Fruit fly (Drosophila melanogaster): ENCODE data around the gene bocks.
A peak's percentile ranks its signal among the peaks of the same experiment; 100 is the strongest.

Gene bocks

DNA sequence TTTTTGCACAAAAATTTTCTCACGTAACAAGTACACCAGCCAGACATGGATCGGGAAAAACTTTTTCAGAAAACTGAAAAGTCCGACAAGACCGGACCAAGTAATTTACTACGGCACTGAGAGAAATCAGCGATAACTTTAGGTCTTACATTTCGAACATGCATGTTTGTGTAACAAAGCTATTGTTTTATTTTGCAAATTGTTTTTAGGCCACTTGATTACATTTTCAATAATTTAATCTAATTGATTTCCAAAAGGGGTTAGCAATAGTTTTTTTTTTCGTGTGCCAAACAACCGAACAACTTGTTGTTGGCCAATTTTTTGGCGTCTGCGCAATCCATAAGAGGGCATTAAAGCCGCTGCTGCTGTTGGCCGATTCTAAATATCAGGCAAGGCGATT, 22.3 kb upstream of the bocks start (continued):
- TF ChIP-seq wor (GFP tag; IDR thresholded peaks at IDR 0.05) (no peak), pb (GFP tag; optimal IDR thresholded peaks at IDR 0.05) (peak; percentile 22), CG8089 (GFP tag; optimal IDR thresholded peaks at IDR 0.05) (peak; percentile 36), az2 (GFP tag; optimal IDR thresholded peaks at IDR 0.05) (peak; percentile 47), crp (GFP tag; optimal IDR thresholded peaks at IDR 0.05) (no peak), Trl (optimal IDR thresholded peaks at IDR 0.05) (no peak), Trl (GFP tag; optimal IDR thresholded peaks at IDR 0.05) (peak; percentile 61), sima (GFP tag; optimal IDR thresholded peaks at IDR 0.05) (no peak), Tbp (GFP tag; optimal IDR thresholded peaks at IDR 0.05) (no peak), HLH54F (GFP tag; optimal IDR thresholded peaks at IDR 0.05) (peak; percentile 46), Hr39 (optimal IDR thresholded peaks at IDR 0.05) (no peak), bab2 (GFP tag; optimal IDR thresholded peaks at IDR 0.05) (peak; percentile 65), HLHmδ (GFP tag; optimal IDR thresholded peaks at IDR 0.05) (no peak), maf-S (GFP tag; optimal IDR thresholded peaks at IDR 0.05) (peak; percentile 33), CG6813 (GFP tag; optimal IDR thresholded peaks at IDR 0.05) (peak; percentile 61), so (GFP tag; IDR thresholded peaks at IDR 0.05) (0 out of 3 replicates have a peak, but pooled peaks have one; percentile 51), wdn (GFP tag; IDR thresholded peaks at IDR 0.05) (no peak), croc (GFP tag; conservative IDR thresholded peaks at IDR 0.05) (no peak; the same call in 2 of the 3 replicates), da (GFP tag; optimal IDR thresholded peaks at IDR 0.05) (no peak), Taf1 (GFP tag; IDR thresholded peaks at IDR 0.05) (no peak), kay (GFP tag; optimal IDR thresholded peaks at IDR 0.05) (peak; percentile 36), sc (optimal IDR thresholded peaks at IDR 0.05) (no peak), sc (GFP tag; optimal IDR thresholded peaks at IDR 0.05) (no peak), chif (GFP tag; optimal IDR thresholded peaks at IDR 0.05) (peak in 1 of 2 experiments; percentile 38), CG31441 (GFP tag; IDR thresholded peaks at IDR 0.05) (peak; percentile 70), bowl (GFP tag; IDR thresholded peaks at IDR 0.05) (no peak), CG3281 (GFP tag; optimal IDR thresholded peaks at IDR 0.05) (peak; percentile 76), E2f2 (GFP tag; IDR thresholded peaks at IDR 0.05) (0 out of 2 replicates have a peak, but pooled peaks have one; percentile 14), sisA (GFP tag; IDR thresholded peaks at IDR 0.05) (no peak; the same call in 1 of the 2 replicates), CG33557 (GFP tag; optimal IDR thresholded peaks at IDR 0.05) (no peak), CG2712 (tag; optimal IDR thresholded peaks at IDR 0.05) (peak; percentile 46), Myb (GFP tag; optimal IDR thresholded peaks at IDR 0.05) (peak; percentile 30), Nf-YA (GFP tag; IDR thresholded peaks at IDR 0.05) (peak; percentile 44; the same call in 1 of the 2 replicates), Poxn (GFP tag; IDR thresholded peaks at IDR 0.05) (0 out of 2 replicates have a peak, but pooled peaks have one; percentile 8), CG8924 (tag; optimal IDR thresholded peaks at IDR 0.05) (peak; percentile 15), CG14441 (GFP tag; IDR thresholded peaks at IDR 0.05) (peak; percentile 66), mld (GFP tag; IDR thresholded peaks at IDR 0.05; ENCODE audit: partially characterized antibody) (no peak), CHES-1-like (GFP tag; optimal IDR thresholded peaks at IDR 0.05) (peak; percentile 27), trem (tag; optimal IDR thresholded peaks at IDR 0.05) (no peak), Opbp (GFP tag; IDR thresholded peaks at IDR 0.05; ENCODE audit: partially characterized antibody) (no peak), CG18476 (GFP tag; optimal IDR thresholded peaks at IDR 0.05) (peak; percentile 59), dan (GFP tag; IDR thresholded peaks at IDR 0.05) (no peak), zfh2 (GFP tag; optimal IDR thresholded peaks at IDR 0.05) (peak; percentile 59), HmgD (GFP tag; optimal IDR thresholded peaks at IDR 0.05) (no peak), chn (GFP tag; optimal IDR thresholded peaks at IDR 0.05) (no peak), onecut (GFP tag; IDR thresholded peaks at IDR 0.05) (peak; percentile 20; the same call in 1 of the 2 replicates), CG4328 (GFP tag; optimal IDR thresholded peaks at IDR 0.05) (no peak), disco-r (GFP tag; optimal IDR thresholded peaks at IDR 0.05) (peak; percentile 8), CG11504 (tag; optimal IDR thresholded peaks at IDR 0.05) (peak; percentile 83), en (GFP tag; optimal IDR thresholded peaks at IDR 0.05) (no peak), ssp (GFP tag; IDR thresholded peaks at IDR 0.05) (peak; percentile 54), CG17385 (GFP tag; optimal IDR thresholded peaks at IDR 0.05) (peak; percentile 10), stwl (tag; optimal IDR thresholded peaks at IDR 0.05) (no peak)

All from whole organism, embryonic.